Worm (Caenorhabditis elegans) whole organism, young adult: ENCODE data around the gene mel-28.
"Not testable (repeated sequence)": the region's sequence is repeated elsewhere in the genome, so short reads cannot be mapped to it uniquely, and the experiment has no call there.

Experiments
- C06A6.2 ChIP-seq: fragments of 200-800 bp; sonication (Bioruptor generic); conservative IDR thresholded peaks from 2 replicates; pipeline ENCODE4 v1.3.6; 2022; ENCODE audit warnings: missing genetic modification characterization, missing compliant biosample characterization
- C17E4.6 ChIP-seq: fragments of 200-800 bp; sonication (Bioruptor generic); IDR thresholded peaks from 2 replicates; pipeline ENCODE4 v1.3.6; 2022; ENCODE audit warnings: missing genetic modification reagents, missing genetic modification characterization, missing compliant biosample characterization
- D2030.7 ChIP-seq: fragments of 200-800 bp; sonication (Bioruptor generic); IDR thresholded peaks from 2 replicates; pipeline ENCODE4 v1.3.6; 2022; ENCODE audit warnings: missing genetic modification reagents, missing genetic modification characterization, missing compliant biosample characterization
- F33H1.4 ChIP-seq: fragments of 200-800 bp; sonication (Bioruptor generic); IDR thresholded peaks from 2 replicates; pipeline ENCODE4 v1.3.6; 2022; ENCODE audit warnings: missing genetic modification reagents, missing genetic modification characterization, missing compliant biosample characterization
- F37B4.10 ChIP-seq: fragments of 200-800 bp; sonication (Bioruptor generic); IDR thresholded peaks from 2 replicates; pipeline ENCODE4 v1.3.6; 2022; ENCODE audit warnings: missing genetic modification characterization, missing compliant biosample characterization
- F49E8.2 ChIP-seq: sonication (generic microtip); optimal IDR thresholded peaks from 3 replicates; lab custom pipeline; 2017; ENCODE audit warnings: missing genetic modification characterization, mild to moderate bottlenecking, missing compliant biosample characterization, antibody characterized with exemption, moderate library complexity; ENCODE audit not compliant: insufficient read depth
- K11D2.4 ChIP-seq: fragments of 200-800 bp; sonication (Bioruptor generic); IDR thresholded peaks from 2 replicates; pipeline ENCODE4 v1.3.6; 2022; ENCODE audit warnings: missing genetic modification reagents, missing genetic modification characterization, missing compliant biosample characterization
- K12H6.12 ChIP-seq: fragments of 200-800 bp; sonication (Bioruptor generic); optimal IDR thresholded peaks from 2 replicates; lab custom pipeline; 2018; ENCODE audit warnings: mild to moderate bottlenecking, missing genetic modification characterization, missing compliant biosample characterization
- T07F8.4 ChIP-seq: sonication (generic microtip); optimal IDR thresholded peaks from 2 replicates; lab custom pipeline; 2016; ENCODE audit warnings: mild to moderate bottlenecking, missing genetic modification characterization, moderate library complexity, missing compliant biosample characterization
- T26A5.8 ChIP-seq: sonication (generic microtip); optimal IDR thresholded peaks from 2 replicates; lab custom pipeline; 2016; ENCODE audit warnings: missing genetic modification characterization, missing compliant biosample characterization
- akir-1 ChIP-seq: fragments of 200-800 bp; sonication (Bioruptor generic); optimal IDR thresholded peaks from 2 replicates; lab custom pipeline; 2018; ENCODE audit warnings: mild to moderate bottlenecking, missing genetic modification characterization, moderate library complexity, missing compliant biosample characterization
- ama-1 ChIP-seq, 3 experiments: fragments of 150-350 bp in 1 of 3; sonication (generic microtip) in 2 of 3; optimal IDR thresholded peaks; 2 replicates each; lab custom pipeline; 2014 to 2018; ENCODE audit warnings: missing biosample characterization in 2 of 3, missing genetic modification characterization in 2 of 3, missing genetic modification reagents in 2 of 3
- aptf-2 ChIP-seq: fragments of 200-800 bp; sonication (Bioruptor generic); conservative IDR thresholded peaks from 2 replicates; pipeline ENCODE4 v1.3.6; 2022; ENCODE audit warnings: missing genetic modification reagents, missing genetic modification characterization, missing compliant biosample characterization
- atf-7 ChIP-seq: sonication (generic microtip); optimal IDR thresholded peaks from 2 replicates; lab custom pipeline; 2017; ENCODE audit warnings: mild to moderate bottlenecking, missing genetic modification characterization, missing compliant biosample characterization
- ccch-3 ChIP-seq: fragments of 200-800 bp; sonication (Bioruptor generic); optimal IDR thresholded peaks from 2 replicates; lab custom pipeline; 2018; ENCODE audit warnings: mild to moderate bottlenecking, missing genetic modification characterization, missing compliant biosample characterization
- cebp-1 ChIP-seq, 2 experiments: fragments of 200-800 bp in 1 of 2; sonication (Bioruptor generic) in 1 of 2; sonication (generic microtip) in 1 of 2; IDR thresholded peaks in 1 of 2; optimal IDR thresholded peaks in 1 of 2; 2 replicates each; pipeline versions ENCODE4 v1.3.6 to Lab custom; 2017 to 2022; ENCODE audit warnings: missing compliant biosample characterization in 2 of 2, missing genetic modification characterization in 2 of 2, mild to moderate bottlenecking in 1 of 2, missing genetic modification reagents in 1 of 2, moderate library complexity in 1 of 2
- egrh-3 ChIP-seq: fragments of 200-800 bp; sonication (Bioruptor generic); IDR thresholded peaks from 2 replicates; pipeline ENCODE4 v1.3.6; 2022; ENCODE audit warnings: missing genetic modification reagents, missing genetic modification characterization, missing compliant biosample characterization
- gei-17 ChIP-seq: fragments of 200-800 bp; sonication (Bioruptor generic); optimal IDR thresholded peaks from 2 replicates; lab custom pipeline; 2018; ENCODE audit warnings: mild to moderate bottlenecking, missing genetic modification characterization, missing compliant biosample characterization
- hmg-1.2 ChIP-seq: fragments of 200-800 bp; sonication (Bioruptor generic); IDR thresholded peaks from 2 replicates; pipeline ENCODE4 v1.3.6; 2022; ENCODE audit warnings: missing genetic modification reagents, missing genetic modification characterization, missing compliant biosample characterization
- hsf-1 ChIP-seq: fragments of 200-800 bp; sonication (Bioruptor generic); IDR thresholded peaks from 2 replicates; pipeline ENCODE4 v1.3.6; 2022; ENCODE audit warnings: missing genetic modification reagents, missing genetic modification characterization, missing compliant biosample characterization
- lin-26 ChIP-seq: fragments of 200-800 bp; sonication (Bioruptor generic); IDR thresholded peaks from 2 replicates; pipeline ENCODE4 v1.3.6; 2022; ENCODE audit warnings: missing genetic modification reagents, missing genetic modification characterization, missing compliant biosample characterization
- lin-54 ChIP-seq: fragments of 200-800 bp; sonication (Bioruptor generic); optimal IDR thresholded peaks from 2 replicates; lab custom pipeline; 2018; ENCODE audit warnings: mild to moderate bottlenecking, missing genetic modification characterization, missing compliant biosample characterization
- lir-1 ChIP-seq: fragments of 200-800 bp; sonication (Bioruptor generic); conservative IDR thresholded peaks from 2 replicates; pipeline ENCODE4 v1.3.6; 2022; ENCODE audit warnings: missing genetic modification reagents, missing genetic modification characterization, missing compliant biosample characterization
- lsl-1 ChIP-seq: fragments of 200-800 bp; sonication (Bioruptor generic); optimal IDR thresholded peaks from 2 replicates; lab custom pipeline; 2018; ENCODE audit warnings: mild to moderate bottlenecking, missing genetic modification characterization, moderate library complexity, missing compliant biosample characterization
- madf-8 ChIP-seq: fragments of 200-800 bp; sonication (Bioruptor generic); conservative IDR thresholded peaks from 2 replicates; pipeline ENCODE4 v1.3.6; 2022; ENCODE audit warnings: missing genetic modification reagents, missing genetic modification characterization, missing compliant biosample characterization
- mcd-1 ChIP-seq: fragments of 200-800 bp; sonication (Bioruptor generic); IDR thresholded peaks from 2 replicates; pipeline ENCODE4 v1.3.6; 2022; ENCODE audit warnings: missing genetic modification reagents, missing genetic modification characterization, missing compliant biosample characterization
- mel-28 ChIP-seq: sonication (generic microtip); optimal IDR thresholded peaks from 2 replicates; lab custom pipeline; 2016; ENCODE audit warnings: borderline replicate concordance, mild to moderate bottlenecking, missing genetic modification characterization, missing compliant biosample characterization
- nfya-1 ChIP-seq: sonication (generic microtip); optimal IDR thresholded peaks from 2 replicates; lab custom pipeline; 2017; ENCODE audit warnings: antibody characterized with exemption, missing compliant biosample characterization, missing genetic modification characterization, borderline replicate concordance; ENCODE audit not compliant: insufficient read depth
- nfyb-1 ChIP-seq: fragments of 200-800 bp; sonication (Bioruptor generic); IDR thresholded peaks from 2 replicates; pipeline ENCODE4 v1.3.6; 2022; ENCODE audit warnings: missing genetic modification reagents, missing genetic modification characterization, missing compliant biosample characterization
- nhr-27 ChIP-seq: fragments of 200-800 bp; sonication (Bioruptor generic); optimal IDR thresholded peaks from 2 replicates; lab custom pipeline; 2018; ENCODE audit warnings: mild to moderate bottlenecking, missing genetic modification characterization, moderate library complexity, missing compliant biosample characterization
- rec-8 ChIP-seq, 2 experiments: sonication (generic microtip); optimal IDR thresholded peaks; 2 replicates each; lab custom pipeline; 2016; ENCODE audit warnings: mild to moderate bottlenecking in 2 of 2, missing genetic modification characterization in 2 of 2, missing genetic modification reagents in 2 of 2, missing genotype in 2 of 2, missing biosample characterization in 1 of 2, missing compliant biosample characterization in 1 of 2, moderate library complexity in 1 of 2
- repo-1 ChIP-seq: sonication (generic microtip); optimal IDR thresholded peaks from 2 replicates; lab custom pipeline; 2017; ENCODE audit warnings: mild to moderate bottlenecking, missing genetic modification characterization, missing compliant biosample characterization
- sea-2 ChIP-seq: fragments of 200-800 bp; sonication (Bioruptor generic); IDR thresholded peaks from 2 replicates; pipeline ENCODE4 v1.3.6; 2022; ENCODE audit warnings: missing genetic modification characterization, missing compliant biosample characterization
- snpc-3.4 ChIP-seq: sonication (generic microtip); optimal IDR thresholded peaks from 2 replicates; lab custom pipeline; 2017; ENCODE audit warnings: missing genetic modification characterization, mild to moderate bottlenecking, missing compliant biosample characterization, antibody characterized with exemption, moderate library complexity, missing genotype, missing genetic modification reagents
- snpc-4 ChIP-seq, 5 experiments: fragments of 150-350 bp in 1 of 5; sonication (generic microtip) in 4 of 5; optimal IDR thresholded peaks; 2 replicates each; lab custom pipeline; 2014 to 2018; ENCODE audit warnings: missing genetic modification characterization in 5 of 5, missing biosample characterization in 3 of 5, antibody characterized with exemption in 2 of 5, mild to moderate bottlenecking in 2 of 5, missing compliant biosample characterization in 2 of 5, missing genotype in 2 of 5, moderate library complexity in 2 of 5, missing genetic modification reagents in 1 of 5
- zfh-2 ChIP-seq: fragments of 200-800 bp; sonication (Bioruptor generic); conservative IDR thresholded peaks from 2 replicates; pipeline ENCODE4 v1.3.6; 2022; ENCODE audit warnings: missing genetic modification reagents, missing genetic modification characterization, missing compliant biosample characterization
- ztf-25 ChIP-seq: fragments of 200-800 bp; sonication (Bioruptor generic); IDR thresholded peaks from 2 replicates; pipeline ENCODE4 v1.3.6; 2022; ENCODE audit warnings: missing genetic modification reagents, missing genetic modification characterization, missing compliant biosample characterization

Gene mel-28

ce11 chrIII:4742620-4743019 lies 43.3 kb upstream of the mel-28 start, which contains the start of gene twk-6:
Gene twk-6 (plus strand): TSS chrIII:4742920.
- not testable (repeated sequence) for TF ChIP-seq F37B4.10 (GFP tag; lab: Robert Waterston, UW); sea-2 (GFP tag; lab: Robert Waterston, UW); mel-28 (tag; lab: Kevin White, UChicago)

DNA sequence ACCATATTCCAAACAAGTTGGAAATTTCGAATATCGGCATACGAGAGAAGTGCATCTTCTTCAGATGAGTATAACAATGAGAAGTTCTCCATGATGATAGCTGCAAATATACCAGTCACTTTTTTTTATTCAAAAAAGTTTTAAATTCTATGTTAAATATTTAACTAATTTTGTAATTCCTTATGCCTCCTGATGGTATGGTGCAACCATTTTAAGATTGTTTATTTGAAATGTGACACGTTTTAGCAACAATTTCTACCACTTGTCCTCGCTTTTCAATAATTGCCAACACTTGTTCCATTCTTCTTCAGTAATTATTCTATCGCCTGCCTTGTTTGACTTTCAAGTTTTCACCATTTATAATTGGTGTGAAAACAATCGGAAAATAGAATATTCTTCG lies 39.9 kb upstream of the mel-28 start, which contains the start of gene F17C8.6:
Gene F17C8.6, minus strand, starts transcription at position 101 of the 400 bp plus-strand sequence.
- no peak for TF ChIP-seq snpc-3.4
- no peak for TF ChIP-seq C06A6.2 (GFP tag; lab: Robert Waterston, UW)
- no peak for TF ChIP-seq gei-17 (GFP tag; lab: Kevin White, UChicago)
- no peak for TF ChIP-seq hmg-1.2
- no peak for TF ChIP-seq nfya-1 (tag; lab: Kevin White, UChicago)
- TF ChIP-seq aptf-2 (GFP tag; lab: Robert Waterston, UW) = no peak
- no peak for TF ChIP-seq ccch-3
- no peak for TF ChIP-seq madf-8 (GFP tag; lab: Robert Waterston, UW)
- no peak for TF ChIP-seq atf-7
- TF ChIP-seq nfyb-1 (GFP tag; lab: Robert Waterston, UW) = no peak
- TF ChIP-seq K11D2.4 (GFP tag; lab: Robert Waterston, UW) = no peak
- TF ChIP-seq F49E8.2 (tag; lab: Kevin White, UChicago) = no peak
- TF ChIP-seq lir-1 (GFP tag; lab: Robert Waterston, UW) = no peak
- no peak for TF ChIP-seq lin-54 (GFP tag; lab: Kevin White, UChicago)
- no peak for TF ChIP-seq mcd-1 (GFP tag; lab: Robert Waterston, UW)
- no peak for TF ChIP-seq T07F8.4 (tag; lab: Kevin White, UChicago)
- no peak for TF ChIP-seq F33H1.4 (GFP tag; lab: Robert Waterston, UW)
- no peak for TF ChIP-seq akir-1 (GFP tag; lab: Kevin White, UChicago)
- TF ChIP-seq K12H6.12 (tag; lab: Kevin White, UChicago) = no peak

- no peak for TF ChIP-seq rec-8 (tag; optimal IDR thresholded peaks at IDR 0.05; lab: Kevin White, UChicago)
- TF ChIP-seq repo-1 (tag; lab: Kevin White, UChicago) = no peak
- no peak for TF ChIP-seq lin-54 (GFP tag; lab: Kevin White, UChicago)
- no peak for TF ChIP-seq lsl-1
- TF ChIP-seq T26A5.8 = no peak
- TF ChIP-seq lin-26 (GFP tag; lab: Robert Waterston, UW) = no peak
- no peak for TF ChIP-seq D2030.7 (GFP tag; lab: Robert Waterston, UW)
- TF ChIP-seq egrh-3 (GFP tag; lab: Robert Waterston, UW) = no peak
- TF ChIP-seq snpc-4 (GFP tag; optimal IDR thresholded peaks at IDR 0.05; lab: Kevin White, UChicago) = no peak
- no peak for TF ChIP-seq snpc-4 (tag; optimal IDR thresholded peaks at IDR 0.05; lab: Kevin White, UChicago)
- no peak for TF ChIP-seq C17E4.6 (GFP tag; lab: Robert Waterston, UW)
- no peak for TF ChIP-seq K12H6.12 (tag; lab: Kevin White, UChicago)
- TF ChIP-seq F33H1.4 (GFP tag; lab: Robert Waterston, UW) = no peak
These were observed 37.8 kb upstream of the mel-28 start, which contains the start of gene col-89 for ce11 chrIII:4748109-4748508. Gene col-89 (plus strand): TSS chrIII:4748127.

DNA sequence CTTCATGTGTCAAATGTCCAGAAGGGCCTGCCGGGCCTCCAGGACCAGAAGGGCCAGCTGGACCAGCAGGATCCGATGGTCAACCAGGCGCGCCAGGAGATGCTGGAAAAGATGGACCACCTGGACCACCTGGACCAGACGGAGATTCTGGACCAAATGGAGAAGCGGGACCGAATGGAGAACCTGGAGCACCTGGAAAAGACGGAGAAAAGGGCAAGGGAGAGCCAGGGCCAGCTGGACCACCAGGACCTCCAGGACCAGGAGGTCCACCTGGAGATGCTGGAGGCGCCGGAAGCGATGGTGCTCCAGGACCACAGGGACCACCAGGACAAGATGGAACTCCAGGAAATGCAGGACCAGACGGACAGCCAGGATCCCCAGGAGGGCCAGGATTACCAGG lies 37.2 kb upstream of the mel-28 start:
- peak; percentile 93 for TF ChIP-seq zfh-2
- no peak for TF ChIP-seq K12H6.12 (tag; lab: Kevin White, UChicago)
- TF ChIP-seq ztf-25 (GFP tag; lab: Robert Waterston, UW) = no peak
- TF ChIP-seq lin-54 (GFP tag; lab: Kevin White, UChicago) = no peak
- TF ChIP-seq sea-2 (GFP tag; lab: Robert Waterston, UW) = no peak
- TF ChIP-seq F49E8.2 (tag; lab: Kevin White, UChicago) = no peak
- TF ChIP-seq nhr-27 (tag; lab: Kevin White, UChicago) = no peak
- no peak for TF ChIP-seq cebp-1 (GFP tag; IDR thresholded peaks at IDR 0.05; lab: Robert Waterston, UW)
- no peak for TF ChIP-seq cebp-1 (tag; optimal IDR thresholded peaks at IDR 0.05; lab: Kevin White, UChicago)
- no peak for TF ChIP-seq hsf-1 (GFP tag; lab: Robert Waterston, UW)
- TF ChIP-seq ama-1 (optimal IDR thresholded peaks at IDR 0.05; lab: Kevin White, UChicago) = no peak
- TF ChIP-seq ama-1 (GFP tag; optimal IDR thresholded peaks at IDR 0.05; lab: Kevin White, UChicago) = no peak
- peak; percentile 90 for TF ChIP-seq egrh-3 (GFP tag; lab: Robert Waterston, UW)
